Worm (Caenorhabditis elegans): ENCODE data around the gene xbx-1.

xbx-1 gene

DNA sequence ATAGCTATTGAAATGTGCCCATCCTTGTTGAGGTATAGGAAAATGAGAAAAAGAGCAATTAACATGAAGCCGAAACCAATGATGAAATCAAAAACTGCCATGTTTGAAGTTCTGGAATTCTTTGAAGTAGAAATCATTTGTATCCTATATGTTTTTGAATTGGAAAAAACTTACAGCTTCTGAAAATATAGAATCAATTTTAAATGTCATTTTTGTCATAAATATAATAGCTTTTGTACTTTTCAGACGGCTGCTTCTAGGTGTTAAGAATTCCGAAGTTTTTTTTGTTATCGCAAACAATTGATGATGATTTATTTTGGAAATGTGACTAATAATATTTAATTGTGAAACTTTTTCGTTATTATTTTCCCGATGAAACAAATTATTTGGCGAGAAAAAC lies 33.0 kb upstream of the xbx-1 start, which contains the start of gene C30G7.4:
Gene C30G7.4, minus strand, starts transcription at position 101 of the 400 bp plus-strand sequence.
- TF ChIP-seq ceh-36 (tag; optimal IDR thresholded peaks at IDR 0.05) (no peak), ceh-13 (GFP tag; optimal IDR thresholded peaks at IDR 0.05) (no peak), sea-1 (GFP tag; conservative IDR thresholded peaks at IDR 0.05) (no peak), scrt-1 (GFP tag; IDR thresholded peaks at IDR 0.05) (no peak), tra-4 (tag; optimal IDR thresholded peaks at IDR 0.05) (no peak), aly-1 (tag; optimal IDR thresholded peaks at IDR 0.05) (no peak), ama-1 (optimal IDR thresholded peaks at IDR 0.05) (no peak), hnd-1 (tag; optimal IDR thresholded peaks at IDR 0.05) (no peak), B0310.2 (tag; optimal IDR thresholded peaks at IDR 0.05) (no peak), tbx-11 (GFP tag; IDR thresholded peaks at IDR 0.05) (no peak), hmg-4 (GFP tag; optimal IDR thresholded peaks at IDR 0.05) (no peak), hmbx-1 (tag; optimal IDR thresholded peaks at IDR 0.05) (no peak), tbx-37 (GFP tag; conservative IDR thresholded peaks at IDR 0.05) (no peak), pes-1 (GFP tag; IDR thresholded peaks at IDR 0.05) (no peak), F13C5.2 (tag; optimal IDR thresholded peaks at IDR 0.05) (no peak), flt-1 (GFP tag; IDR thresholded peaks at IDR 0.05) (no peak), ets-7 (tag; optimal IDR thresholded peaks at IDR 0.05) (no peak)

DNA sequence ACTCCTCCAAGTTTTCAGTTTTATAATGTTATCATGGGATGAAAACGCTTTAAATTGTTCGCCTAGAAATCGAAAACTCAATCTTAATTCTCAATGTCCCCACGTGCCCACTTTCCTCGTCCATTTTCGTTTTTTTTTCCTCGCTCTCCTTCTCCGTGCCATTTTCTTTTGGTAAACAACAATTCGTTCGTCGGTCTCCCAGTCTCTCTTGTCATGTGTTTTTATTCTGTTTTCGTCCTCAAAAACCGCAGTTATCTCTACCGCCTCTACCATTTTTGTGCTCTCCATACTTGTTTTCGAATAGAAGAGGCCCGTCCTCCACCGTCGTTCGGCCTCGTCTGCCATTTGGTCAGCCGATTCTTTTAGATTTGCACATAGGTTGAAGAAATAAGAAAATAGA lies 31.5 kb upstream of the xbx-1 start:
- TF ChIP-seq hmg-4 (GFP tag; optimal IDR thresholded peaks at IDR 0.05) = no peak
- no peak for TF ChIP-seq ama-1 (optimal IDR thresholded peaks at IDR 0.05)
- TF ChIP-seq hnd-1 (tag; optimal IDR thresholded peaks at IDR 0.05) = no peak
- TF ChIP-seq scrt-1 (GFP tag; IDR thresholded peaks at IDR 0.05) = no peak
- no peak for TF ChIP-seq ceh-13 (GFP tag; optimal IDR thresholded peaks at IDR 0.05)
- TF ChIP-seq sea-1 (GFP tag; conservative IDR thresholded peaks at IDR 0.05) = no peak
- TF ChIP-seq flt-1 (GFP tag; IDR thresholded peaks at IDR 0.05) = no peak
- no peak for TF ChIP-seq tbx-37 (GFP tag; conservative IDR thresholded peaks at IDR 0.05)
- TF ChIP-seq ets-7 (tag; optimal IDR thresholded peaks at IDR 0.05) = no peak
- no peak for TF ChIP-seq aly-1 (tag; optimal IDR thresholded peaks at IDR 0.05)
- no peak for TF ChIP-seq pes-1 (GFP tag; IDR thresholded peaks at IDR 0.05)
- TF ChIP-seq hmbx-1 (tag; optimal IDR thresholded peaks at IDR 0.05) = no peak
- TF ChIP-seq ceh-36 (tag; optimal IDR thresholded peaks at IDR 0.05) = no peak
- no peak for TF ChIP-seq tra-4 (tag; optimal IDR thresholded peaks at IDR 0.05)
- no peak for TF ChIP-seq tbx-11 (GFP tag; IDR thresholded peaks at IDR 0.05)
- no peak for TF ChIP-seq B0310.2 (tag; optimal IDR thresholded peaks at IDR 0.05)
- TF ChIP-seq F13C5.2 (tag; optimal IDR thresholded peaks at IDR 0.05) = no peak

DNA sequence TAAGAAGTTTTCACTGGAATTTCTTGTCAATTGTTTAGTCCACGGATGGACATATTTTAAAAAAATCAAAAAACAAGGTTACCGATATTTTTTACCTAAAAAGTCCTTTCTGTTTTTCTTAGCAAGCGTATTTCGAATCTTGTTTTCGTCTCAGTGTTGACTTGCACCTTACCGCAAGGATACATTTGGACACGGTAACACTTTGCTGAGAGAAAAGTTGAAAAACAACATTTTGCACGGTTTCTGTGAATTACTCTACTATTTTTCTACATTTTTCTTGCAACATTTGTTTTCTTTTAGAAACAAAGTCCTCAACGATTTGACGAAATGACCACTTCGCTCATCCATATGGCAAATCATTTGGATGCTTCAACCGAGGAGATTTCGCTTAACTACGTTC lies 30.6 kb upstream of the xbx-1 start, which contains the start of gene hil-1:
Gene hil-1, plus strand, starts transcription at position 301 of the 400 bp plus-strand sequence.
- no peak for TF ChIP-seq pes-1 (GFP tag; IDR thresholded peaks at IDR 0.05)
- no peak for TF ChIP-seq ceh-13 (GFP tag; optimal IDR thresholded peaks at IDR 0.05)
- no peak for TF ChIP-seq B0310.2 (tag; optimal IDR thresholded peaks at IDR 0.05)
- no peak for TF ChIP-seq tbx-11 (GFP tag; IDR thresholded peaks at IDR 0.05)
- no peak for TF ChIP-seq hmg-4 (GFP tag; optimal IDR thresholded peaks at IDR 0.05)

DNA sequence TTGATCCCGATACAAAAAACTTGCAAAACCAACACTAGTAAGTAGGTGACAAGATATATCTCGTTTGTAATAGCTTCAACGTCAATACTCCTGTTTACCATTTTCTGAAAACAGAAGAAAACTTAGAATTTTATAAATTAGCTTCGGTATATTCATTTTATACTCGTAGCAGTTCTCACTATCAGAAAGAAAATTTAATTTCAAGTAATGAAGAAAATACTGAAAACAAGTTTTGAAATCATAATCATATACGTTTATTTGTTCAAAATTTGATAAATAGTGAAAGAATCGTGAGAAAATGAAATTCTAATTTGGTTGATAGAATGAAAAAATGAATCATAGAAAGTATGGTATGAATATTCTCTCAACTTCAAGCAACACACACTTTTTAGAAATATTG lies 25.4 kb upstream of the xbx-1 start, which contains the start of gene C30G7.5:
Gene C30G7.5, minus strand, starts transcription at position 101 of the 400 bp plus-strand sequence.
- TF ChIP-seq tbx-11 (GFP tag; IDR thresholded peaks at IDR 0.05) (no peak), scrt-1 (GFP tag; IDR thresholded peaks at IDR 0.05) (no peak), hnd-1 (tag; optimal IDR thresholded peaks at IDR 0.05) (no peak), tbx-37 (GFP tag; conservative IDR thresholded peaks at IDR 0.05) (no peak), ceh-36 (tag; optimal IDR thresholded peaks at IDR 0.05) (no peak), B0310.2 (tag; optimal IDR thresholded peaks at IDR 0.05) (no peak), ets-7 (tag; optimal IDR thresholded peaks at IDR 0.05) (no peak)

DNA sequence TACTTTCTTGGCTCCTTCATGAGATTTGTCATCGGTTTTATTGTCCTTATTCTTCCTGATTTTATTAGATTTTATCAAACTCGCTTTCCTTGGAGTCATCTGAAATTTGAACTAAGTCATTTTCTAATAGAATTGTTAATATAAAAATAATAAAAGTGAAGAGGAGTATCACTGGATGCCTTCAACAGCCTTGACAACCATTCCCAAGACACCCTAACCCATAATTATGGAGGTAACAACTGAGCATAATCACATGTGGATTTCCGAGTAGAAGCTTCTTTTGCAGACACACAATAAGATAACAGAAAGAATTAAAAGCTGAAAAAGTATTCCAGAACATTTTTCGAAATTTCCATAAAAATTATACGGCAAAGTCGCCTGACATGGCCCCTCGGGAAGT lies 24.4 kb upstream of the xbx-1 start, which contains the start of gene F02D8.9:
Gene F02D8.9, minus strand, starts transcription at position 101 of the 400 bp plus-strand sequence.
- TF ChIP-seq ceh-36 (tag; optimal IDR thresholded peaks at IDR 0.05) = no peak
- TF ChIP-seq scrt-1 (GFP tag; IDR thresholded peaks at IDR 0.05) = no peak
- TF ChIP-seq tbx-11 (GFP tag; IDR thresholded peaks at IDR 0.05) = no peak
- no peak for TF ChIP-seq pes-1 (GFP tag; IDR thresholded peaks at IDR 0.05)

DNA sequence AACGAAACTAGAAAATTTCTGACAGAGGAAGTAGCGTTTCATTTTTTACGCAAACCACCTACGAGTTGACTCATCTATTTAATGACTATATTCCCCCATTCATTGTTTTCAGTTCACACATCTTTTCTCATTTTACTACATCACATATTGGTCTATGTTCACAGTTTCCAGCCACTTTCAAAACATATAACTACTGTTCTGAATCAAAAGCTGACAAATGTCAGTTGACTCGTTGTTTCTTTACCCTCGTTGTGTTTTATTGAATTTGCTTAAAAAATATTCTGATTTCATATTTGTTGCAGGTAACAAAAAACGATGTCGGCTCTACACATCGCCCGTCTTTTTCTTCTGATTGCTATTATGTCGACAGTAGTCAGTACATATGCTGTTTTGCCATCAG lies 8.9 kb upstream of the xbx-1 start, which contains the start of gene nlp-59:
Gene nlp-59, plus strand, starts transcription at position 301 of the 400 bp plus-strand sequence.
- TF ChIP-seq tbx-37 (GFP tag; conservative IDR thresholded peaks at IDR 0.05) (no peak), pes-1 (GFP tag; IDR thresholded peaks at IDR 0.05) (no peak), aly-1 (tag; optimal IDR thresholded peaks at IDR 0.05) (no peak), hmbx-1 (tag; optimal IDR thresholded peaks at IDR 0.05) (no peak), tra-4 (tag; optimal IDR thresholded peaks at IDR 0.05) (no peak), tbx-11 (GFP tag; IDR thresholded peaks at IDR 0.05) (no peak), hnd-1 (tag; optimal IDR thresholded peaks at IDR 0.05) (no peak), ceh-36 (tag; optimal IDR thresholded peaks at IDR 0.05) (no peak), B0310.2 (tag; optimal IDR thresholded peaks at IDR 0.05) (no peak), ceh-13 (GFP tag; optimal IDR thresholded peaks at IDR 0.05) (no peak), F13C5.2 (tag; optimal IDR thresholded peaks at IDR 0.05) (no peak), hmg-4 (GFP tag; optimal IDR thresholded peaks at IDR 0.05) (no peak), ama-1 (optimal IDR thresholded peaks at IDR 0.05) (no peak), flt-1 (GFP tag; IDR thresholded peaks at IDR 0.05) (no peak)

DNA sequence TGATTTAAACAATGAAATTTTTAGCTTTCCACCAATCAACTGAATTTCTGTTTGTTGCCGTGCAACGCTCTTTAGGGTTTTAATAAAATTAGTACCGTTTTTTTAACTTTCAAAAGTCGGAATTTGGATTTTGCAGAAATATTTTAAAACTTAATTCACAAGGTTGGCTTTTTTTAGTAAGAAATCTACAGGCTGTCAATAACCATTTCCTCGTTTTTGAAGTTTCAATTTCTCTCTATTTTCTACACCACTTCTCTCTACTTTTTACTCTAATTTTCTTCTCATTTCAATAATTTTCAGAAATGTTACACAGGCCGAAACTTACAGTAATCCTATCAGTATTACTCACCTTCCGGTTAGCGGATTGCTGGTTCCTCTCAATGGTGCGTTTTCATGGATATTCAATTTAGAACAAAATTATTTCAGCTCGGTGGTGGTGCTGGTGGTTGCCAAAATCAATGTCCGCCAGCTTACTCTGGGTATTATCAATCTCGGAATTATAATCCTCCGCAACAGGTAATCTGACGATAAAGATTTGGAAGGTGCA lies 1.8 kb upstream of the xbx-1 start, which contains the start of the genes grd-12 and F02D8.1:
Gene grd-12, plus strand, starts transcription at position 301 of the 547 bp plus-strand sequence.
Gene F02D8.1, minus strand, starts transcription at position 497 of the 547 bp plus-strand sequence.
- TF ChIP-seq ama-1 (optimal IDR thresholded peaks at IDR 0.05) (no peak), scrt-1 (GFP tag; IDR thresholded peaks at IDR 0.05) (no peak), B0310.2 (tag; optimal IDR thresholded peaks at IDR 0.05) (no peak), tra-4 (tag; optimal IDR thresholded peaks at IDR 0.05) (no peak), hmg-4 (GFP tag; optimal IDR thresholded peaks at IDR 0.05) (no peak), ceh-13 (GFP tag; optimal IDR thresholded peaks at IDR 0.05) (no peak), pes-1 (GFP tag; IDR thresholded peaks at IDR 0.05) (no peak), hnd-1 (tag; optimal IDR thresholded peaks at IDR 0.05) (no peak), F13C5.2 (tag; optimal IDR thresholded peaks at IDR 0.05) (no peak), sea-1 (GFP tag; conservative IDR thresholded peaks at IDR 0.05) (no peak), ceh-36 (tag; optimal IDR thresholded peaks at IDR 0.05) (no peak), aly-1 (tag; optimal IDR thresholded peaks at IDR 0.05) (no peak), tbx-11 (GFP tag; IDR thresholded peaks at IDR 0.05) (no peak), ets-7 (tag; optimal IDR thresholded peaks at IDR 0.05) (no peak), flt-1 (GFP tag; IDR thresholded peaks at IDR 0.05) (no peak), tbx-37 (GFP tag; conservative IDR thresholded peaks at IDR 0.05) (no peak), hmbx-1 (tag; optimal IDR thresholded peaks at IDR 0.05) (no peak)
